Fruit fly (Drosophila melanogaster): ENCODE data around the gene CG2217.

The CG2217 gene

dm6 chr3R:30388215-30388871 is 34.4 kb downstream of the CG2217 start (continued):
- TF ChIP-seq ranshi (GFP tag; IDR thresholded peaks at IDR 0.05) (no peak; the same call in none of the 2 replicates), CG8944 (GFP tag; optimal IDR thresholded peaks at IDR 0.05) (peak; percentile 97), CG43689 (GFP tag; IDR thresholded peaks at IDR 0.05) (peak; percentile 34; the same call in 1 of the 2 replicates), bsh (GFP tag; optimal IDR thresholded peaks at IDR 0.05) (peak; percentile 86 to 94), CG4730 (GFP tag; IDR thresholded peaks at IDR 0.05) (peak; percentile 82), dm (GFP tag; optimal IDR thresholded peaks at IDR 0.05) (peak; percentile 95), CG11456 (GFP tag; IDR thresholded peaks at IDR 0.05) (peak; percentile 90), crp (GFP tag; optimal IDR thresholded peaks at IDR 0.05) (peak; percentile 26 to 77), CG10959 (GFP tag; IDR thresholded peaks at IDR 0.05) (peak; percentile 80), sc (optimal IDR thresholded peaks at IDR 0.05) (no peak), sc (GFP tag; optimal IDR thresholded peaks at IDR 0.05) (peak; percentile 97), scrt (GFP tag; optimal IDR thresholded peaks at IDR 0.05) (peak; percentile 88), Eip74EF (GFP tag; optimal IDR thresholded peaks at IDR 0.05) (peak in 1 of 2 experiments; percentile 92), CG33557 (GFP tag; optimal IDR thresholded peaks at IDR 0.05) (peak; percentile 95), Rfx (GFP tag; IDR thresholded peaks at IDR 0.05) (peak; percentile 90), Hand (GFP tag; optimal IDR thresholded peaks at IDR 0.05) (peak; percentile 94), sr (GFP tag; IDR thresholded peaks at IDR 0.05) (peak; percentile 42; the same call in 1 of the 3 replicates), dati (GFP tag; IDR thresholded peaks at IDR 0.05) (peak; percentile 81; the same call in 1 of the 2 replicates), HHEX (GFP tag; optimal IDR thresholded peaks at IDR 0.05) (peak; percentile 95), CG12744 (GFP tag; optimal IDR thresholded peaks at IDR 0.05) (peak; percentile 93), gcm2 (GFP tag; optimal IDR thresholded peaks at IDR 0.05) (peak; percentile 54), Lpt (GFP tag; optimal IDR thresholded peaks at IDR 0.05) (no peak), dmrt11E (tag; optimal IDR thresholded peaks at IDR 0.05) (peak; percentile 95), lab (GFP tag; optimal IDR thresholded peaks at IDR 0.05) (peak; percentile 94), gsb (GFP tag; IDR thresholded peaks at IDR 0.05) (peak; percentile 72), lmd (GFP tag; IDR thresholded peaks at IDR 0.05) (peak; percentile 95), h (optimal IDR thresholded peaks at IDR 0.05) (no peak), MESR4 (GFP tag; optimal IDR thresholded peaks at IDR 0.05) (peak; percentile 4), CG3281 (GFP tag; optimal IDR thresholded peaks at IDR 0.05) (peak; percentile 97), CG6175 (GFP tag; IDR thresholded peaks at IDR 0.05) (peak; percentile 88), mld (GFP tag; IDR thresholded peaks at IDR 0.05; ENCODE audit: partially characterized antibody) (no peak), sisA (GFP tag; IDR thresholded peaks at IDR 0.05) (peak; percentile 86), dpn (GFP tag; optimal IDR thresholded peaks at IDR 0.05) (peak; percentile 96 to 98), Lhr (GFP tag; optimal IDR thresholded peaks at IDR 0.05) (peak; percentile 94), CG4424 (GFP tag; optimal IDR thresholded peaks at IDR 0.05) (peak; percentile 98), Mrtf (GFP tag; IDR thresholded peaks at IDR 0.05) (peak; percentile 87), Usf (GFP tag; optimal IDR thresholded peaks at IDR 0.05) (peak; percentile 99), Bdp1 (GFP tag; optimal IDR thresholded peaks at IDR 0.05) (peak; percentile 88), BEAF-32 (GFP tag; optimal IDR thresholded peaks at IDR 0.05) (peak; percentile 36), CG11695 (GFP tag; IDR thresholded peaks at IDR 0.05) (peak; percentile 92), unc-4 (GFP tag; IDR thresholded peaks at IDR 0.05; ENCODE audit: partially characterized antibody) (no peak), Deaf1 (tag; optimal IDR thresholded peaks at IDR 0.05) (peak; percentile 66), Xrp1 (GFP tag; IDR thresholded peaks at IDR 0.05) (peak; percentile 90), Antp (GFP tag; optimal IDR thresholded peaks at IDR 0.05) (peak; percentile 97), D19B (GFP tag; optimal IDR thresholded peaks at IDR 0.05) (peak; percentile 92), CG6791 (GFP tag; IDR thresholded peaks at IDR 0.05; ENCODE audit: partially characterized antibody) (no peak), Trl (optimal IDR thresholded peaks at IDR 0.05) (peak in 1 of 2 experiments; percentile 72), Trl (GFP tag; optimal IDR thresholded peaks at IDR 0.05) (peak; percentile 97), Atf-2 (GFP tag; optimal IDR thresholded peaks at IDR 0.05) (peak; percentile 99), peb (GFP tag; IDR thresholded peaks at IDR 0.05) (peak; percentile 84)
